Fruit fly (Drosophila melanogaster) whole organism, embryonic: ENCODE measurements around the gene Hip14.

Source experiments
- Antp ChIP-seq: fragments of 200-800 bp; sonication (Bioruptor generic); optimal IDR thresholded peaks from 3 replicates; lab custom pipeline; 2016; ENCODE audit warnings: missing biosample characterization, missing genetic modification characterization
- CG10274 ChIP-seq: fragments of 200-800 bp; sonication (Bioruptor generic); optimal IDR thresholded peaks from 3 replicates; lab custom pipeline; 2017; ENCODE audit warnings: missing biosample characterization, mild to moderate bottlenecking, missing genetic modification characterization
- CG10565 ChIP-seq: fragments of 200-800 bp; sonication (Bioruptor generic); optimal IDR thresholded peaks from 3 replicates; lab custom pipeline; 2016; ENCODE audit warnings: missing biosample characterization, mild to moderate bottlenecking, missing genetic modification characterization
- CG11504 ChIP-seq: fragments of 200-800 bp; sonication (Bioruptor generic); optimal IDR thresholded peaks from 3 replicates; lab custom pipeline; 2019; ENCODE audit warnings: missing biosample characterization, mild to moderate bottlenecking, missing genetic modification characterization, moderate library complexity
- CG1603 ChIP-seq: fragments of 200-800 bp; sonication (Bioruptor generic); optimal IDR thresholded peaks from 2 replicates; lab custom pipeline; 2019; ENCODE audit warnings: missing biosample characterization, mild to moderate bottlenecking, missing genetic modification characterization, moderate library complexity
- CG1647 ChIP-seq: fragments of 200-800 bp; sonication (Bioruptor generic); optimal IDR thresholded peaks from 3 replicates; lab custom pipeline; 2016; ENCODE audit warnings: missing biosample characterization, missing genetic modification characterization
- CG16863 ChIP-seq: fragments of 200-800 bp; sonication (Bioruptor generic); optimal IDR thresholded peaks from 3 replicates; lab custom pipeline; 2016; ENCODE audit warnings: missing biosample characterization, missing genetic modification characterization
- CG17328 ChIP-seq: fragments of 200-800 bp; sonication (Bioruptor generic); IDR thresholded peaks from 2 replicates; pipeline ENCODE4 v1.3.6; 2022; ENCODE audit warnings: missing biosample characterization, missing genetic modification characterization
- CG17802 ChIP-seq: fragments of 200-800 bp; sonication (Bioruptor generic); optimal IDR thresholded peaks from 2 replicates; lab custom pipeline; 2018; ENCODE audit warnings: missing biosample characterization, mild to moderate bottlenecking, missing genetic modification characterization, moderate library complexity
- CG2120 ChIP-seq: fragments of 200-800 bp; sonication (Bioruptor generic); optimal IDR thresholded peaks from 3 replicates; lab custom pipeline; 2016; ENCODE audit warnings: missing biosample characterization, missing genetic modification characterization
- CG30020 ChIP-seq: fragments of 200-800 bp; optimal IDR thresholded peaks from 2 replicates; lab custom pipeline; 2019; ENCODE audit warnings: missing biosample characterization, mild to moderate bottlenecking, missing genetic modification characterization, moderate library complexity
- CG3065 ChIP-seq: fragments of 200-800 bp; sonication (Bioruptor generic); optimal IDR thresholded peaks from 2 replicates; lab custom pipeline; 2016; ENCODE audit warnings: missing biosample characterization, missing genetic modification characterization
- CG31365 ChIP-seq: fragments of 200-800 bp; sonication (Bioruptor generic); optimal IDR thresholded peaks from 2 replicates; lab custom pipeline; 2018; ENCODE audit warnings: missing biosample characterization, mild to moderate bottlenecking, missing genetic modification characterization
- CG3163 ChIP-seq: fragments of 200-800 bp; sonication (Bioruptor generic); optimal IDR thresholded peaks from 3 replicates; lab custom pipeline; 2016; ENCODE audit warnings: missing biosample characterization, missing genetic modification characterization
- CG3726 ChIP-seq: fragments of 200-800 bp; sonication (Bioruptor generic); IDR thresholded peaks from 3 replicates; pipeline ENCODE4, ENCODE4 v1.3.6; 2022; ENCODE audit warnings: missing biosample characterization, missing genetic modification characterization
- CG4424 ChIP-seq: fragments of 200-800 bp; sonication (Bioruptor generic); optimal IDR thresholded peaks from 3 replicates; lab custom pipeline; 2016; ENCODE audit warnings: missing biosample characterization, missing genetic modification characterization
- CG4730 ChIP-seq: fragments of 200-800 bp; sonication (Bioruptor generic); IDR thresholded peaks from 2 replicates; pipeline ENCODE4 v1.3.6; 2022; ENCODE audit warnings: missing biosample characterization, missing genetic modification characterization
- CG5245 ChIP-seq: fragments of 200-800 bp; sonication (Bioruptor generic); optimal IDR thresholded peaks from 3 replicates; lab custom pipeline; 2016; ENCODE audit warnings: missing biosample characterization, missing genetic modification characterization
- CG6813 ChIP-seq: fragments of 200-800 bp; sonication (Bioruptor generic); optimal IDR thresholded peaks from 2 replicates; lab custom pipeline; 2017; ENCODE audit warnings: missing biosample characterization, missing genetic modification characterization, mild to moderate bottlenecking, moderate library complexity, missing genetic modification reagents
- CG6854 ChIP-seq: fragments of 200-800 bp; sonication (Bioruptor generic); optimal IDR thresholded peaks from 3 replicates; lab custom pipeline; 2017; ENCODE audit warnings: missing biosample characterization, mild to moderate bottlenecking, missing genetic modification characterization
- CG7357 ChIP-seq: fragments of 200-800 bp; sonication (Bioruptor generic); IDR thresholded peaks from 3 replicates; pipeline ENCODE4 v1.3.6; 2022; ENCODE audit warnings: missing biosample characterization, missing genetic modification characterization
- CG9797 ChIP-seq: fragments of 200-800 bp; sonication (Bioruptor generic); optimal IDR thresholded peaks from 3 replicates; lab custom pipeline; 2018; ENCODE audit warnings: missing biosample characterization, mild to moderate bottlenecking, missing genetic modification characterization
- Chrac-16 ChIP-seq: fragments of 200-800 bp; sonication (Bioruptor generic); optimal IDR thresholded peaks from 3 replicates; lab custom pipeline; 2016; ENCODE audit warnings: missing biosample characterization, missing genetic modification characterization
- D ChIP-seq, 2 experiments: fragments of 200-800 bp in 1 of 2; fragments of >200 bp in 1 of 2; sonication (Bioruptor generic) in 1 of 2; optimal IDR thresholded peaks; 2 replicates in 1 of 2; 3 replicates in 1 of 2; lab custom pipeline; 2017; ENCODE audit warnings: mild to moderate bottlenecking in 1 of 2, missing biosample characterization in 1 of 2, missing genetic modification characterization in 1 of 2, missing genetic modification reagents in 1 of 2
- Dfd ChIP-seq, 2 experiments: fragments of >200 bp; optimal IDR thresholded peaks; 2 replicates each; lab custom pipeline; 2017; ENCODE audit warnings: missing biosample characterization in 2 of 2, missing genetic modification characterization in 2 of 2
- Hmx ChIP-seq: fragments of 200-800 bp; sonication (Bioruptor generic); optimal IDR thresholded peaks from 2 replicates; lab custom pipeline; 2016; ENCODE audit warnings: missing biosample characterization, missing genetic modification characterization
- Hr51 ChIP-seq, 2 experiments: fragments of 200-800 bp; sonication (Bioruptor generic); optimal IDR thresholded peaks; 2 replicates in 1 of 2; 3 replicates in 1 of 2; lab custom pipeline; 2016 to 2018; ENCODE audit warnings: missing biosample characterization in 2 of 2, missing genetic modification characterization in 2 of 2, mild to moderate bottlenecking in 1 of 2, moderate library complexity in 1 of 2
- Hsf ChIP-seq: fragments of 200-800 bp; sonication (Bioruptor generic); optimal IDR thresholded peaks from 3 replicates; lab custom pipeline; 2016; ENCODE audit warnings: missing biosample characterization, missing genetic modification characterization
- Mad ChIP-seq: fragments of 200-800 bp; sonication (Bioruptor generic); optimal IDR thresholded peaks from 2 replicates; lab custom pipeline; 2016; ENCODE audit warnings: missing biosample characterization, missing genetic modification characterization
- Pdp1 ChIP-seq, 2 experiments: fragments of 200-800 bp; sonication (Bioruptor generic); optimal IDR thresholded peaks; 3 replicates each; lab custom pipeline; 2016; ENCODE audit warnings: missing biosample characterization in 2 of 2, missing genetic modification characterization in 2 of 2, mild to moderate bottlenecking in 1 of 2, moderate library complexity in 1 of 2
- Rx ChIP-seq: fragments of 200-800 bp; sonication (Bioruptor generic); IDR thresholded peaks from 2 replicates; pipeline ENCODE4 v1.3.6; 2022; ENCODE audit warnings: missing biosample characterization, missing genetic modification characterization
- Xrp1 ChIP-seq: fragments of 200-800 bp; sonication (Bioruptor generic); IDR thresholded peaks from 2 replicates; pipeline ENCODE4 v1.3.6; 2022; ENCODE audit warnings: missing biosample characterization, missing genetic modification characterization
- dan ChIP-seq: fragments of 200-800 bp; sonication (Bioruptor generic); IDR thresholded peaks from 2 replicates; pipeline ENCODE4 v1.3.6; 2022; ENCODE audit warnings: missing biosample characterization, missing genetic modification characterization
- esg ChIP-seq: fragments of 200-800 bp; sonication (Bioruptor generic); conservative IDR thresholded peaks from 2 replicates; pipeline ENCODE4 v1.3.6; 2022; ENCODE audit warnings: missing biosample characterization, missing genetic modification characterization
- fd102C ChIP-seq: fragments of 200-800 bp; sonication (Bioruptor generic); optimal IDR thresholded peaks from 2 replicates; lab custom pipeline; 2018; ENCODE audit warnings: missing biosample characterization, mild to moderate bottlenecking, missing genetic modification characterization, moderate library complexity
- gem ChIP-seq: fragments of 200-800 bp; sonication (Bioruptor generic); optimal IDR thresholded peaks from 2 replicates; lab custom pipeline; 2019; ENCODE audit warnings: missing biosample characterization, mild to moderate bottlenecking, missing genetic modification characterization, moderate library complexity
- ind ChIP-seq: fragments of 200-800 bp; sonication (Bioruptor generic); optimal IDR thresholded peaks from 3 replicates; lab custom pipeline; 2016; ENCODE audit warnings: missing biosample characterization, missing genetic modification characterization
- kah ChIP-seq: fragments of 200-800 bp; sonication (Bioruptor generic); optimal IDR thresholded peaks from 2 replicates; lab custom pipeline; 2018; ENCODE audit warnings: missing biosample characterization, mild to moderate bottlenecking, missing genetic modification characterization
- kni ChIP-seq: fragments of 200-800 bp; sonication (Bioruptor generic); optimal IDR thresholded peaks from 3 replicates; lab custom pipeline; 2017; ENCODE audit warnings: mild to moderate bottlenecking, missing biosample characterization, missing genetic modification reagents, missing genetic modification characterization
- maf-S ChIP-seq: fragments of 200-800 bp; sonication (Bioruptor generic); optimal IDR thresholded peaks from 2 replicates; lab custom pipeline; 2016; ENCODE audit warnings: missing biosample characterization, missing genetic modification characterization
- nerfin-1 ChIP-seq: fragments of 200-800 bp; sonication (Bioruptor generic); optimal IDR thresholded peaks from 3 replicates; lab custom pipeline; 2019; ENCODE audit warnings: missing biosample characterization, mild to moderate bottlenecking, missing genetic modification characterization, moderate library complexity
- oc ChIP-seq: fragments of 200-800 bp; sonication (Bioruptor generic); optimal IDR thresholded peaks from 2 replicates; lab custom pipeline; 2018; ENCODE audit warnings: missing biosample characterization, mild to moderate bottlenecking, missing genetic modification characterization, moderate library complexity
- pzg ChIP-seq: fragments of 200-800 bp; sonication (Bioruptor generic); optimal IDR thresholded peaks from 3 replicates; lab custom pipeline; 2018; ENCODE audit warnings: missing biosample characterization, mild to moderate bottlenecking, missing genetic modification characterization, moderate library complexity
- run ChIP-seq: fragments of 200-800 bp; sonication (Bioruptor generic); optimal IDR thresholded peaks from 3 replicates; lab custom pipeline; 2018; ENCODE audit warnings: missing biosample characterization, mild to moderate bottlenecking, missing genetic modification characterization
- stwl ChIP-seq: fragments of 200-800 bp; sonication (Bioruptor generic); optimal IDR thresholded peaks from 3 replicates; lab custom pipeline; 2018; ENCODE audit warnings: missing biosample characterization, mild to moderate bottlenecking, missing genetic modification characterization, moderate library complexity
- tgo ChIP-seq: fragments of 200-800 bp; sonication (Bioruptor generic); IDR thresholded peaks from 3 replicates; pipeline ENCODE4 v1.3.6; 2022; ENCODE audit warnings: missing biosample characterization, missing genetic modification characterization
- tin ChIP-seq: fragments of 200-800 bp; sonication (Bioruptor generic); optimal IDR thresholded peaks from 3 replicates; lab custom pipeline; 2016; ENCODE audit warnings: missing biosample characterization, missing genetic modification characterization
- zen ChIP-seq: fragments of 200-800 bp; sonication (Bioruptor generic); optimal IDR thresholded peaks from 3 replicates; lab custom pipeline; 2018; ENCODE audit warnings: missing biosample characterization, mild to moderate bottlenecking, missing genetic modification characterization, moderate library complexity

The Hip14 gene

dm6 chr3L:16021064-16021683 lies 33.1 kb downstream of the Hip14 start (continued):
- peak; percentile 68 for TF ChIP-seq D (optimal IDR thresholded peaks at IDR 0.05; lab: Kevin White, UChicago)
- peak; percentile 63 for TF ChIP-seq D (GFP tag; optimal IDR thresholded peaks at IDR 0.05; lab: Kevin White, UChicago)
- TF ChIP-seq nerfin-1 (tag; lab: Kevin White, UChicago): peak; percentile 47
- TF ChIP-seq ind: peak; percentile 22
- no peak for TF ChIP-seq oc
- no peak for TF ChIP-seq Dfd (GFP tag; optimal IDR thresholded peaks at IDR 0.05; lab: Kevin White, UChicago)
- TF ChIP-seq CG5245: peak; percentile 28
- no peak for TF ChIP-seq pzg
- TF ChIP-seq Pdp1 (GFP tag; optimal IDR thresholded peaks at IDR 0.05; lab: Kevin White, UChicago): peak; percentile 39 to 73
- no peak for TF ChIP-seq CG31365 (tag; lab: Kevin White, UChicago)
- TF ChIP-seq esg (GFP tag; lab: Robert Waterston, UW): peak; percentile 29; the same call in 1 of the 2 replicates
- peak; percentile 41 for TF ChIP-seq CG16863 (GFP tag; lab: Kevin White, UChicago)
- TF ChIP-seq CG11504 (tag; lab: Kevin White, UChicago): peak; percentile 54
- TF ChIP-seq Hsf (GFP tag; lab: Kevin White, UChicago): peak; percentile 55
- TF ChIP-seq CG3163 (GFP tag; lab: Kevin White, UChicago): peak; percentile 28
- TF ChIP-seq CG1603 (tag; lab: Kevin White, UChicago): peak; percentile 87
- no peak for TF ChIP-seq kah (GFP tag; lab: Kevin White, UChicago)
- no peak for TF ChIP-seq CG9797
- no peak for TF ChIP-seq CG10274 (GFP tag; lab: Kevin White, UChicago)
- peak; percentile 21 for TF ChIP-seq Mad (GFP tag; lab: Kevin White, UChicago)
- no peak for TF ChIP-seq run (tag; lab: Kevin White, UChicago)
- peak; percentile 72 for TF ChIP-seq Chrac-16
- TF ChIP-seq gem (tag; lab: Kevin White, UChicago): peak; percentile 80
- TF ChIP-seq CG3065: no peak
- peak; percentile 42 for TF ChIP-seq Antp (GFP tag; lab: Kevin White, UChicago)
- no peak for TF ChIP-seq CG6854 (GFP tag; lab: Kevin White, UChicago)
- 0 out of 3 replicates have a peak, but pooled peaks have one; percentile 8 for TF ChIP-seq CG3726 (GFP tag; lab: Robert Waterston, UW)
- peak; percentile 85 for TF ChIP-seq Xrp1 (GFP tag; lab: Robert Waterston, UW)
- peak; percentile 9 for TF ChIP-seq CG17802 (tag; lab: Kevin White, UChicago)
- TF ChIP-seq dan (GFP tag; lab: Robert Waterston, UW): peak; percentile 55; the same call in 1 of the 2 replicates
- TF ChIP-seq CG30020 (tag; lab: Kevin White, UChicago): no peak
- no peak for TF ChIP-seq CG2120 (GFP tag; lab: Kevin White, UChicago)
- TF ChIP-seq CG4730 (GFP tag; lab: Robert Waterston, UW): peak; percentile 38; the same call in 1 of the 2 replicates
- TF ChIP-seq CG17328 (GFP tag; lab: Robert Waterston, UW): peak; percentile 63
- TF ChIP-seq fd102C (GFP tag; lab: Kevin White, UChicago): peak; percentile 87
- peak; percentile 63 for TF ChIP-seq CG4424 (GFP tag; lab: Kevin White, UChicago)
- no peak for TF ChIP-seq CG1647 (GFP tag; lab: Kevin White, UChicago)
- TF ChIP-seq Hmx (GFP tag; lab: Kevin White, UChicago): no peak
- no peak for TF ChIP-seq CG7357 (GFP tag; lab: Robert Waterston, UW)
- peak; percentile 58 for TF ChIP-seq tin
- peak; percentile 39 for TF ChIP-seq kni (GFP tag; lab: Kevin White, UChicago)
- TF ChIP-seq Rx (GFP tag; lab: Robert Waterston, UW): peak; percentile 49; the same call in 1 of the 2 replicates
- TF ChIP-seq tgo (GFP tag; lab: Robert Waterston, UW): peak; percentile 40; the same call in 2 of the 3 replicates
- peak in 1 of 2 experiments; percentile 13 for TF ChIP-seq Hr51 (GFP tag; optimal IDR thresholded peaks at IDR 0.05; lab: Kevin White, UChicago)
- TF ChIP-seq CG10565: no peak
- peak; percentile 38 for TF ChIP-seq CG6813 (GFP tag; lab: Kevin White, UChicago)
- TF ChIP-seq maf-S (GFP tag; lab: Kevin White, UChicago): peak; percentile 38
- TF ChIP-seq stwl (tag; lab: Kevin White, UChicago): peak; percentile 43
- TF ChIP-seq zen (tag; lab: Kevin White, UChicago): peak; percentile 89
